Worm (Caenorhabditis elegans) whole organism, late embryonic: Measurements from ENCODE around the gene C23H3.2.

Source experiments
- Y22D7AL.16 ChIP-seq: sonication (generic microtip); optimal IDR thresholded peaks from 2 replicates; lab custom pipeline; 2016; ENCODE audit warnings: missing genetic modification characterization, missing compliant biosample characterization
- ama-1 ChIP-seq: fragments of 150-350 bp; optimal IDR thresholded peaks from 2 replicates; lab custom pipeline; 2014
- ceh-9 ChIP-seq: sonication (generic microtip); optimal IDR thresholded peaks from 2 replicates; lab custom pipeline; 2016; ENCODE audit warnings: mild to moderate bottlenecking, missing genetic modification characterization, inconsistent platforms, missing compliant biosample characterization
- fkh-10 ChIP-seq: fragments of 150-350 bp; optimal IDR thresholded peaks from 2 replicates; lab custom pipeline; 2014; ENCODE audit warnings: missing biosample characterization, missing genetic modification reagents, missing genetic modification characterization
- hlh-30 ChIP-seq: sonication (generic microtip); optimal IDR thresholded peaks from 2 replicates; lab custom pipeline; 2017; ENCODE audit warnings: antibody characterized with exemption, missing genetic modification characterization, missing compliant biosample characterization; ENCODE audit not compliant: insufficient read depth
- lin-11 ChIP-seq: fragments of 200-800 bp; sonication (Bioruptor generic); optimal IDR thresholded peaks from 2 replicates; lab custom pipeline; 2018; ENCODE audit warnings: mild to moderate bottlenecking, missing genetic modification characterization, missing compliant biosample characterization
- pat-9 ChIP-seq: fragments of 200-800 bp; sonication (Bioruptor generic); optimal IDR thresholded peaks from 2 replicates; lab custom pipeline; 2018; ENCODE audit warnings: mild to moderate bottlenecking, missing genetic modification characterization, moderate library complexity, missing compliant biosample characterization
- pha-4 ChIP-seq: fragments of 150-350 bp; optimal IDR thresholded peaks from 2 replicates; lab custom pipeline; 2018; ENCODE audit warnings: missing biosample characterization, missing genetic modification reagents, missing genetic modification characterization
- pqm-1 ChIP-seq: sonication (generic microtip); optimal IDR thresholded peaks from 2 replicates; lab custom pipeline; 2016; ENCODE audit warnings: missing genetic modification characterization, missing compliant biosample characterization
- rnt-1 ChIP-seq: sonication (generic microtip); optimal IDR thresholded peaks from 2 replicates; lab custom pipeline; 2016; ENCODE audit warnings: missing genetic modification characterization, missing compliant biosample characterization
- tbx-2 ChIP-seq: sonication (generic microtip); optimal IDR thresholded peaks from 2 replicates; lab custom pipeline; 2016; ENCODE audit warnings: missing genetic modification characterization, missing compliant biosample characterization
- tbx-7 ChIP-seq: sonication (generic microtip); optimal IDR thresholded peaks from 2 replicates; lab custom pipeline; 2016; ENCODE audit warnings: missing genotype, missing genetic modification characterization, missing compliant biosample characterization

ce11 chrII:57873-58272 lies 3.2 kb upstream of the C23H3.2 start:
- TF ChIP-seq rnt-1 (tag; lab: Kevin White, UChicago): no peak
- no peak for TF ChIP-seq pqm-1 (tag; lab: Kevin White, UChicago)
- TF ChIP-seq Y22D7AL.16 (tag; lab: Kevin White, UChicago): no peak
- TF ChIP-seq tbx-2 (tag; lab: Kevin White, UChicago): no peak
- no peak for TF ChIP-seq pat-9 (tag; lab: Kevin White, UChicago)
- no peak for TF ChIP-seq tbx-7 (tag; lab: Kevin White, UChicago)
- no peak for TF ChIP-seq hlh-30 (tag; lab: Kevin White, UChicago)
- no peak for TF ChIP-seq lin-11 (tag; lab: Kevin White, UChicago)
- TF ChIP-seq pha-4 (tag; lab: Kevin White, UChicago): no peak
- no peak for TF ChIP-seq ceh-9 (tag; lab: Kevin White, UChicago)
- TF ChIP-seq ama-1 (lab: Kevin White, UChicago): no peak
- TF ChIP-seq fkh-10: no peak
